Worm (Caenorhabditis elegans) whole organism, L3 larva: ENCODE data around the gene kqt-1.

Source experiments
- R02D3.7 ChIP-seq: fragments of 150-350 bp; optimal IDR thresholded peaks from 2 replicates; lab custom pipeline; 2014; ENCODE audit warnings: missing biosample characterization, missing genetic modification characterization
- ZK546.5 ChIP-seq: sonication (generic microtip); optimal IDR thresholded peaks from 2 replicates; lab custom pipeline; 2017; ENCODE audit warnings: missing biosample characterization, missing genetic modification characterization
- ama-1 ChIP-seq: fragments of 150-350 bp; optimal IDR thresholded peaks from 2 replicates; lab custom pipeline; 2018
- ceh-16 ChIP-seq: sonication (generic microtip); optimal IDR thresholded peaks from 2 replicates; lab custom pipeline; 2017; ENCODE audit warnings: missing biosample characterization, missing genetic modification characterization
- ceh-28 ChIP-seq: fragments of 150-350 bp; optimal IDR thresholded peaks from 2 replicates; lab custom pipeline; 2014; ENCODE audit warnings: missing biosample characterization, missing genetic modification reagents, missing genetic modification characterization
- ceh-82 ChIP-seq: fragments of 150-350 bp; optimal IDR thresholded peaks from 2 replicates; lab custom pipeline; 2014; ENCODE audit warnings: missing biosample characterization, missing genetic modification characterization
- ceh-9 ChIP-seq: sonication (generic microtip); optimal IDR thresholded peaks from 2 replicates; lab custom pipeline; 2018; ENCODE audit warnings: missing biosample characterization, missing genetic modification characterization
- daf-12 ChIP-seq: fragments of 150-350 bp; optimal IDR thresholded peaks from 2 replicates; lab custom pipeline; 2014; ENCODE audit warnings: missing biosample characterization, missing genetic modification reagents, missing genetic modification characterization
- egl-27 ChIP-seq: sonication (generic microtip); optimal IDR thresholded peaks from 4 replicates; lab custom pipeline; 2017; ENCODE audit warnings: missing biosample characterization, missing genetic modification reagents, missing genetic modification characterization
- egl-5 ChIP-seq: fragments of 150-350 bp; optimal IDR thresholded peaks from 2 replicates; lab custom pipeline; 2017; ENCODE audit warnings: missing biosample characterization, missing genetic modification reagents, missing genetic modification characterization, inconsistent platforms
- elt-2 ChIP-seq: sonication (generic microtip); optimal IDR thresholded peaks from 2 replicates; lab custom pipeline; 2016; ENCODE audit warnings: missing genetic modification reagents, mild to moderate bottlenecking, missing genetic modification characterization, missing compliant biosample characterization
- elt-3 ChIP-seq, 3 experiments: fragments of 150-350 bp in 1 of 3; sonication (generic microtip) in 2 of 3; optimal IDR thresholded peaks; 2 replicates in 2 of 3; 4 replicates in 1 of 3; lab custom pipeline; 2014 to 2017; ENCODE audit warnings: missing biosample characterization in 3 of 3, missing genetic modification characterization in 3 of 3
- eor-1 ChIP-seq, 2 experiments: fragments of 150-350 bp; optimal IDR thresholded peaks; 2 replicates each; lab custom pipeline; 2014 to 2018; ENCODE audit warnings: missing biosample characterization in 2 of 2, missing genetic modification characterization in 2 of 2
- fkh-2 ChIP-seq: fragments of 150-350 bp; optimal IDR thresholded peaks from 2 replicates; lab custom pipeline; 2014; ENCODE audit warnings: missing biosample characterization, missing genetic modification reagents, missing genetic modification characterization
- hmg-11 ChIP-seq: sonication (generic microtip); optimal IDR thresholded peaks from 2 replicates; lab custom pipeline; 2016; ENCODE audit warnings: missing genetic modification characterization, missing compliant biosample characterization
- lin-15B ChIP-seq: fragments of 150-350 bp; optimal IDR thresholded peaks from 2 replicates; lab custom pipeline; 2014; ENCODE audit warnings: missing biosample characterization, missing genetic modification characterization
- lin-39 ChIP-seq: fragments of 150-350 bp; optimal IDR thresholded peaks from 2 replicates; lab custom pipeline; 2018; ENCODE audit warnings: missing biosample characterization, missing genetic modification reagents, missing genetic modification characterization
- lsy-12 ChIP-seq: sonication (generic microtip); optimal IDR thresholded peaks from 2 replicates; lab custom pipeline; 2016; ENCODE audit warnings: mild to moderate bottlenecking, missing genetic modification characterization, missing compliant biosample characterization
- mdl-1 ChIP-seq: fragments of 150-350 bp; optimal IDR thresholded peaks from 2 replicates; lab custom pipeline; 2014; ENCODE audit warnings: missing biosample characterization, missing genetic modification characterization
- mml-1 ChIP-seq: fragments of 150-350 bp; sonication (generic microtip); optimal IDR thresholded peaks from 3 replicates; lab custom pipeline; 2014; ENCODE audit warnings: missing biosample characterization, missing genetic modification characterization
- nfya-1 ChIP-seq: sonication (generic microtip); optimal IDR thresholded peaks from 2 replicates; lab custom pipeline; 2017; ENCODE audit warnings: missing genetic modification characterization, mild to moderate bottlenecking, missing compliant biosample characterization, antibody characterized with exemption, moderate library complexity; ENCODE audit not compliant: insufficient read depth
- nhr-11 ChIP-seq: fragments of 150-350 bp; optimal IDR thresholded peaks from 2 replicates; lab custom pipeline; 2014; ENCODE audit warnings: missing biosample characterization, missing genetic modification characterization
- nhr-12 ChIP-seq: fragments of 150-350 bp; optimal IDR thresholded peaks from 2 replicates; lab custom pipeline; 2014; ENCODE audit warnings: missing biosample characterization, missing genetic modification characterization
- nhr-23 ChIP-seq: fragments of 150-350 bp; optimal IDR thresholded peaks from 2 replicates; lab custom pipeline; 2014; ENCODE audit warnings: missing biosample characterization, missing genetic modification reagents, missing genetic modification characterization
- nhr-25 ChIP-seq: sonication (generic microtip); optimal IDR thresholded peaks from 2 replicates; lab custom pipeline; 2017; ENCODE audit warnings: missing biosample characterization, missing genetic modification characterization
- nhr-67 ChIP-seq: fragments of 150-350 bp; optimal IDR thresholded peaks from 2 replicates; lab custom pipeline; 2014; ENCODE audit warnings: missing biosample characterization, missing genetic modification characterization
- nhr-76 ChIP-seq: fragments of 150-350 bp; sonication (generic microtip); optimal IDR thresholded peaks from 5 replicates; lab custom pipeline; 2014; ENCODE audit warnings: missing biosample characterization, missing genetic modification characterization
- pha-4 ChIP-seq: fragments of 150-350 bp; optimal IDR thresholded peaks from 2 replicates; lab custom pipeline; 2014; ENCODE audit warnings: missing biosample characterization, missing genetic modification reagents, missing genetic modification characterization
- pqm-1 ChIP-seq: fragments of 150-350 bp; optimal IDR thresholded peaks from 2 replicates; lab custom pipeline; 2017; ENCODE audit warnings: missing biosample characterization, missing genetic modification characterization, inconsistent platforms
- sea-2 ChIP-seq: fragments of 150-350 bp; sonication (generic microtip); optimal IDR thresholded peaks from 4 replicates; lab custom pipeline; 2014; ENCODE audit warnings: missing biosample characterization, missing genetic modification reagents, missing genetic modification characterization
- skn-1 ChIP-seq: fragments of 150-350 bp; optimal IDR thresholded peaks from 2 replicates; lab custom pipeline; 2014; ENCODE audit warnings: missing biosample characterization, missing genetic modification characterization
- tbx-2 ChIP-seq: sonication (generic microtip); optimal IDR thresholded peaks from 2 replicates; lab custom pipeline; 2016; ENCODE audit warnings: mild to moderate bottlenecking, missing genetic modification characterization, missing compliant biosample characterization
- unc-39 ChIP-seq: sonication (generic microtip); optimal IDR thresholded peaks from 4 replicates; lab custom pipeline; 2017; ENCODE audit warnings: missing biosample characterization, missing genetic modification characterization
- unc-62 ChIP-seq: fragments of 150-350 bp; sonication (generic microtip); optimal IDR thresholded peaks from 4 replicates; lab custom pipeline; 2014; ENCODE audit warnings: missing biosample characterization, missing genetic modification reagents, missing genetic modification characterization
- zag-1 ChIP-seq: fragments of 150-350 bp; optimal IDR thresholded peaks from 2 replicates; lab custom pipeline; 2014; ENCODE audit warnings: missing biosample characterization, missing genetic modification characterization

Gene kqt-1

ce11 chrX:6618712-6619111 is at the start of gene kqt-1:
kqt-1 (plus strand) TSS chrX:6619012.
- no peak for TF ChIP-seq ceh-82 (tag; lab: Kevin White, UChicago)
- peak; percentile 26 for TF ChIP-seq pha-4
- TF ChIP-seq, all 47 proteins: peak for 1

- TF ChIP-seq ceh-82 (tag; lab: Kevin White, UChicago) (no peak), zag-1 (tag; lab: Kevin White, UChicago) (no peak), unc-39 (tag; lab: Kevin White, UChicago) (no peak), daf-12 (tag; lab: Kevin White, UChicago) (no peak), nhr-12 (tag; lab: Kevin White, UChicago) (no peak)
Measured at ce11 chrX:6569624-6570023, 49.2 kb upstream of the kqt-1 start, which contains the start of gene dop-3. dop-3 (minus strand) TSS chrX:6569724.

- TF ChIP-seq sea-2 (no peak), skn-1 (no peak), egl-27 (tag; lab: Kevin White, UChicago) (no peak), R02D3.7 (tag; lab: Kevin White, UChicago) (no peak), elt-2 (tag; lab: Kevin White, UChicago) (no peak), ceh-82 (tag; lab: Kevin White, UChicago) (no peak), eor-1 (tag; optimal IDR thresholded peaks at IDR 0.05; lab: Kevin White, UChicago) (no peak), ZK546.5 (no peak), zag-1 (tag; lab: Kevin White, UChicago) (no peak), egl-5 (tag; lab: Kevin White, UChicago) (no peak), mdl-1 (tag; lab: Kevin White, UChicago) (no peak), hmg-11 (tag; lab: Kevin White, UChicago) (no peak), nhr-76 (tag; lab: Kevin White, UChicago) (no peak), ama-1 (lab: Kevin White, UChicago) (no peak), nfya-1 (tag; lab: Kevin White, UChicago) (no peak), nhr-67 (tag; lab: Kevin White, UChicago) (no peak)
Measured at ce11 chrX:6572987-6573386, 45.8 kb upstream of the kqt-1 start.

- TF ChIP-seq daf-12 (tag; lab: Kevin White, UChicago), result no peak
- no peak for TF ChIP-seq nhr-23 (tag; lab: Kevin White, UChicago)
- TF ChIP-seq lin-39 (tag; lab: Kevin White, UChicago), result peak; percentile 31
- no peak for TF ChIP-seq eor-1 (tag; optimal IDR thresholded peaks at IDR 0.05; lab: Kevin White, UChicago)
- no peak for TF ChIP-seq ceh-16 (tag; lab: Kevin White, UChicago)
- TF ChIP-seq, all 47 proteins: peak for 1
Measured at ce11 chrX:6575992-6576391, 42.8 kb upstream of the kqt-1 start.

ce11 chrX:6583385-6583784 is 35.4 kb upstream of the kqt-1 start:
- TF ChIP-seq mdl-1 (tag; lab: Kevin White, UChicago) (no peak), lin-15B (tag; lab: Kevin White, UChicago) (no peak), unc-62 (no peak), nhr-25 (tag; lab: Kevin White, UChicago) (no peak), lsy-12 (tag; lab: Kevin White, UChicago) (no peak), pqm-1 (tag; lab: Kevin White, UChicago) (no peak), ceh-9 (no peak), nhr-76 (tag; lab: Kevin White, UChicago) (no peak), mml-1 (tag; lab: Kevin White, UChicago) (no peak), pha-4 (no peak), sea-2 (no peak), nhr-11 (tag; lab: Kevin White, UChicago) (no peak), fkh-2 (tag; lab: Kevin White, UChicago) (no peak), eor-1 (tag; optimal IDR thresholded peaks at IDR 0.05; lab: Kevin White, UChicago) (no peak), ceh-28 (tag; lab: Kevin White, UChicago) (no peak), tbx-2 (tag; lab: Kevin White, UChicago) (no peak), elt-3 (tag; optimal IDR thresholded peaks at IDR 0.05; lab: Kevin White, UChicago) (no peak)
